Fruit fly (Drosophila melanogaster) whole organism, embryonic: ENCODE data around the gene CG15160.
A peak's percentile ranks its signal among the peaks of the same experiment; 100 is the strongest.

Experiments
- Ada2b ChIP-seq: fragments of 200-800 bp; sonication (Bioruptor generic); IDR thresholded peaks from 2 replicates; pipeline ENCODE4 v1.3.6; 2022; ENCODE audit warnings: missing biosample characterization, missing genetic modification characterization
- Antp ChIP-seq: fragments of 200-800 bp; sonication (Bioruptor generic); optimal IDR thresholded peaks from 3 replicates; lab custom pipeline; 2016; ENCODE audit warnings: missing biosample characterization, missing genetic modification characterization
- Blimp-1 ChIP-seq: fragments of 200-800 bp; sonication (Bioruptor generic); optimal IDR thresholded peaks from 3 replicates; lab custom pipeline; 2018; ENCODE audit warnings: missing biosample characterization, missing genetic modification characterization, mild to moderate bottlenecking, moderate library complexity, missing genetic modification reagents
- BtbVII ChIP-seq: fragments of 200-800 bp; sonication (Bioruptor generic); optimal IDR thresholded peaks from 3 replicates; lab custom pipeline; 2017; ENCODE audit warnings: missing biosample characterization, mild to moderate bottlenecking, missing genetic modification characterization
- CG10431 ChIP-seq: fragments of 200-800 bp; sonication (Bioruptor generic); optimal IDR thresholded peaks from 3 replicates; lab custom pipeline; 2018; ENCODE audit warnings: missing biosample characterization, mild to moderate bottlenecking, missing genetic modification characterization
- CG10565 ChIP-seq: fragments of 200-800 bp; sonication (Bioruptor generic); optimal IDR thresholded peaks from 3 replicates; lab custom pipeline; 2016; ENCODE audit warnings: missing biosample characterization, mild to moderate bottlenecking, missing genetic modification characterization
- CG10959 ChIP-seq: fragments of 200-800 bp; sonication (Bioruptor generic); IDR thresholded peaks from 2 replicates; pipeline ENCODE4 v1.3.6; 2022; ENCODE audit warnings: missing biosample characterization, missing genetic modification characterization
- CG11560 ChIP-seq: fragments of 200-800 bp; sonication (Bioruptor generic); IDR thresholded peaks from 3 replicates; pipeline ENCODE4 v1.3.6; 2022; ENCODE audit warnings: missing biosample characterization, missing genetic modification characterization
- CG11695 ChIP-seq: fragments of 200-800 bp; sonication (Bioruptor generic); IDR thresholded peaks from 3 replicates; pipeline ENCODE4 v1.3.6; 2022; ENCODE audit warnings: missing biosample characterization, missing genetic modification characterization
- CG12769 ChIP-seq: fragments of 200-800 bp; sonication (Bioruptor generic); optimal IDR thresholded peaks from 2 replicates; lab custom pipeline; 2019; ENCODE audit warnings: missing biosample characterization, mild to moderate bottlenecking, missing genetic modification characterization, moderate library complexity
- CG13894 ChIP-seq: fragments of 200-800 bp; sonication (Bioruptor generic); optimal IDR thresholded peaks from 3 replicates; lab custom pipeline; 2018; ENCODE audit warnings: missing biosample characterization, mild to moderate bottlenecking, missing genetic modification characterization, moderate library complexity
- CG31441 ChIP-seq: fragments of 200-800 bp; sonication (Bioruptor generic); IDR thresholded peaks from 2 replicates; pipeline ENCODE4 v1.3.6; 2022; ENCODE audit warnings: missing biosample characterization, missing genetic modification characterization
- CG3995 ChIP-seq: fragments of 200-800 bp; sonication (Bioruptor generic); optimal IDR thresholded peaks from 3 replicates; lab custom pipeline; 2016; ENCODE audit warnings: missing biosample characterization, missing genetic modification characterization
- CG43689 ChIP-seq: fragments of 200-800 bp; sonication (Bioruptor generic); IDR thresholded peaks from 2 replicates; pipeline ENCODE4 v1.3.6; 2022; ENCODE audit warnings: missing biosample characterization, missing genetic modification characterization
- CG6272 ChIP-seq: fragments of 200-800 bp; sonication (Bioruptor generic); IDR thresholded peaks from 2 replicates; pipeline ENCODE4 v1.3.6; 2022; ENCODE audit warnings: missing biosample characterization, missing genetic modification characterization
- CG9932 ChIP-seq: fragments of 200-800 bp; sonication (Bioruptor generic); IDR thresholded peaks from 2 replicates; pipeline ENCODE4 v1.3.6; 2022; ENCODE audit warnings: missing biosample characterization, missing genetic modification characterization
- Camta ChIP-seq: fragments of 200-800 bp; sonication (Bioruptor generic); optimal IDR thresholded peaks from 2 replicates; lab custom pipeline; 2016; ENCODE audit warnings: missing biosample characterization, missing genetic modification characterization
- E2f2 ChIP-seq: fragments of 200-800 bp; sonication (Bioruptor generic); IDR thresholded peaks from 2 replicates; pipeline ENCODE4 v1.3.6; 2022; ENCODE audit warnings: missing biosample characterization, missing genetic modification characterization
- HLH4C ChIP-seq: fragments of 200-800 bp; sonication (Bioruptor generic); IDR thresholded peaks from 3 replicates; pipeline ENCODE4 v1.3.6; 2022; ENCODE audit warnings: missing biosample characterization, missing genetic modification characterization; ENCODE audit not compliant: partially characterized antibody
- Hr78 ChIP-seq, 2 experiments: fragments of 200-800 bp in 1 of 2; fragments of >200 bp in 1 of 2; sonication (Bioruptor generic) in 1 of 2; optimal IDR thresholded peaks; 2 replicates each; lab custom pipeline; 2017 to 2019; ENCODE audit warnings: missing biosample characterization in 2 of 2, missing genetic modification characterization in 2 of 2, mild to moderate bottlenecking in 1 of 2, moderate library complexity in 1 of 2
- Kr ChIP-seq: fragments of 200-800 bp; sonication (Bioruptor generic); optimal IDR thresholded peaks from 2 replicates; lab custom pipeline; 2017; ENCODE audit warnings: missing biosample characterization, mild to moderate bottlenecking, missing genetic modification characterization
- Sin3A ChIP-seq: fragments of >200 bp; optimal IDR thresholded peaks from 2 replicates; lab custom pipeline; 2018
- Six4 ChIP-seq: fragments of 200-800 bp; sonication (Bioruptor generic); optimal IDR thresholded peaks from 2 replicates; lab custom pipeline; 2016; ENCODE audit warnings: missing biosample characterization, missing genetic modification characterization
- Sox100B ChIP-seq: fragments of 200-800 bp; sonication (Bioruptor generic); optimal IDR thresholded peaks from 3 replicates; lab custom pipeline; 2018; ENCODE audit warnings: missing biosample characterization, mild to moderate bottlenecking, missing genetic modification characterization
- Trl ChIP-seq, 3 experiments: fragments of >200 bp in 2 of 3; fragments of 200-800 bp in 1 of 3; sonication (Bioruptor generic) in 1 of 3; optimal IDR thresholded peaks; 2 replicates in 1 of 3; 3 replicates in 2 of 3; lab custom pipeline; 2016 to 2017; ENCODE audit warnings: missing biosample characterization in 1 of 3, missing genetic modification characterization in 1 of 3
- Usf ChIP-seq: fragments of 200-800 bp; sonication (Bioruptor generic); optimal IDR thresholded peaks from 2 replicates; lab custom pipeline; 2017; ENCODE audit warnings: missing genotype, missing biosample characterization, missing genetic modification characterization
- Xrp1 ChIP-seq: fragments of 200-800 bp; sonication (Bioruptor generic); IDR thresholded peaks from 2 replicates; pipeline ENCODE4 v1.3.6; 2022; ENCODE audit warnings: missing biosample characterization, missing genetic modification characterization
- aop ChIP-seq: fragments of 200-800 bp; sonication (Bioruptor generic); IDR thresholded peaks from 2 replicates; pipeline ENCODE4 v1.3.6; 2022; ENCODE audit warnings: missing biosample characterization, missing genetic modification characterization
- bigmax ChIP-seq: fragments of 200-800 bp; sonication (Bioruptor generic); optimal IDR thresholded peaks from 2 replicates; lab custom pipeline; 2018; ENCODE audit warnings: missing biosample characterization, mild to moderate bottlenecking, missing genetic modification characterization
- cad ChIP-seq: fragments of >200 bp; optimal IDR thresholded peaks from 2 replicates; lab custom pipeline; 2017; ENCODE audit warnings: missing biosample characterization, missing genetic modification characterization
- cas ChIP-seq: fragments of 200-800 bp; sonication (Bioruptor generic); IDR thresholded peaks from 2 replicates; pipeline ENCODE4 v1.3.6; 2022; ENCODE audit warnings: missing biosample characterization, missing genetic modification characterization
- cg ChIP-seq: fragments of 200-800 bp; sonication (Bioruptor generic); optimal IDR thresholded peaks from 3 replicates; lab custom pipeline; 2019; ENCODE audit warnings: missing biosample characterization, mild to moderate bottlenecking, missing genetic modification characterization, moderate library complexity
- chif ChIP-seq, 2 experiments: fragments of 200-800 bp; sonication (Bioruptor generic); optimal IDR thresholded peaks; 3 replicates each; lab custom pipeline; 2016; ENCODE audit warnings: missing biosample characterization in 2 of 2, missing genetic modification characterization in 2 of 2
- corto ChIP-seq: fragments of 200-800 bp; sonication (Bioruptor generic); optimal IDR thresholded peaks from 2 replicates; lab custom pipeline; 2016; ENCODE audit warnings: missing biosample characterization, mild to moderate bottlenecking, missing genetic modification characterization, moderate library complexity
- crol ChIP-seq: fragments of 200-800 bp; sonication (Bioruptor generic); IDR thresholded peaks from 2 replicates; pipeline ENCODE4 v1.3.6; 2022; ENCODE audit warnings: missing biosample characterization, missing genetic modification characterization
- danr ChIP-seq: fragments of 200-800 bp; sonication (Bioruptor generic); IDR thresholded peaks from 2 replicates; pipeline ENCODE4 v1.3.6; 2022; ENCODE audit warnings: missing biosample characterization, missing genetic modification characterization
- eve ChIP-seq, 2 experiments: fragments of >200 bp; optimal IDR thresholded peaks; 2 replicates each; lab custom pipeline; 2017; ENCODE audit warnings: missing biosample characterization in 2 of 2, missing genetic modification characterization in 2 of 2
- fd96Cb ChIP-seq: fragments of 200-800 bp; sonication (Bioruptor generic); optimal IDR thresholded peaks from 2 replicates; lab custom pipeline; 2018; ENCODE audit warnings: missing biosample characterization, mild to moderate bottlenecking, missing genetic modification characterization, moderate library complexity
- gcm ChIP-seq: fragments of 200-800 bp; sonication (Bioruptor generic); optimal IDR thresholded peaks from 2 replicates; lab custom pipeline; 2019; ENCODE audit warnings: missing biosample characterization, mild to moderate bottlenecking, missing genetic modification characterization, moderate library complexity
- gro ChIP-seq: fragments of 200-800 bp; sonication (Bioruptor generic); optimal IDR thresholded peaks from 2 replicates; lab custom pipeline; 2016; ENCODE audit warnings: missing biosample characterization, missing genetic modification characterization
- insv ChIP-seq, 2 experiments: fragments of 200-800 bp; sonication (Bioruptor generic); optimal IDR thresholded peaks; 3 replicates each; lab custom pipeline; 2016 to 2018; ENCODE audit warnings: missing biosample characterization in 2 of 2, missing genetic modification characterization in 2 of 2
- oc ChIP-seq: fragments of 200-800 bp; sonication (Bioruptor generic); optimal IDR thresholded peaks from 2 replicates; lab custom pipeline; 2018; ENCODE audit warnings: missing biosample characterization, mild to moderate bottlenecking, missing genetic modification characterization, moderate library complexity
- otp ChIP-seq: fragments of 200-800 bp; sonication (Bioruptor generic); IDR thresholded peaks from 3 replicates; pipeline ENCODE4, ENCODE4 v1.3.6; 2022; ENCODE audit warnings: missing biosample characterization, missing genetic modification characterization
- pros ChIP-seq: fragments of 200-800 bp; sonication (Bioruptor generic); optimal IDR thresholded peaks from 3 replicates; lab custom pipeline; 2019; ENCODE audit warnings: missing biosample characterization, mild to moderate bottlenecking, missing genetic modification characterization, moderate library complexity
- sqz ChIP-seq: fragments of 200-800 bp; sonication (Bioruptor generic); optimal IDR thresholded peaks from 3 replicates; lab custom pipeline; 2018; ENCODE audit warnings: missing biosample characterization, mild to moderate bottlenecking, missing genetic modification characterization
- sr ChIP-seq: fragments of 200-800 bp; sonication (Bioruptor generic); IDR thresholded peaks from 3 replicates; pipeline ENCODE4 v1.3.6; 2022; ENCODE audit warnings: missing biosample characterization, missing genetic modification characterization
- stc ChIP-seq: fragments of 200-800 bp; sonication (Bioruptor generic); IDR thresholded peaks from 2 replicates; pipeline ENCODE4 v1.3.6; 2022; ENCODE audit warnings: missing biosample characterization, missing genetic modification characterization
- tll ChIP-seq, 2 experiments: fragments of 200-800 bp in 1 of 2; fragments of >200 bp in 1 of 2; sonication (Bioruptor generic) in 1 of 2; optimal IDR thresholded peaks; 2 replicates each; lab custom pipeline; 2017 to 2019; ENCODE audit warnings: missing biosample characterization in 2 of 2, missing genetic modification characterization in 2 of 2, mild to moderate bottlenecking in 1 of 2, moderate library complexity in 1 of 2
- vvl ChIP-seq: fragments of 200-800 bp; sonication (Bioruptor generic); IDR thresholded peaks from 2 replicates; pipeline ENCODE4 v1.3.6; 2022; ENCODE audit warnings: missing biosample characterization, missing genetic modification characterization
- wor ChIP-seq: fragments of 200-800 bp; sonication (Bioruptor generic); IDR thresholded peaks from 2 replicates; pipeline ENCODE4 v1.3.6; 2022; ENCODE audit warnings: missing biosample characterization, missing genetic modification characterization

The CG15160 gene

DNA sequence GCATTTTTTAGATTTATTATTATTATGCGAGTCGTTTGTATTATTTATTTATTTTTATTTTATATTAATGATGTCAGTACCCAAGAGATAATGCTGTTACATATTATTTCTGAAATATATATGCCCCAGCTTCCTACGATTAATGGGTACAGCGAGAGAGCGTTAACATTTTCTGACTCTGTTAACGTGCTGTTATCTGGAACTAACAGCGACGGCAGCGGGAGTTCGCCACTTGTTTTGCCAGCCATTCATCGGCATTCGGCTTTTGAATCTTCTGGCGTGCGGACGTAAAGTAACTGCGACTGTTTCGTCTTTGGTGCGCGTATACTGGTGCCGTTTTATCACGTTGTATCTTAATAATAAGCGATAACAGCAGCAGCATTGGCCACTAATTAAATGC is 26.3 kb downstream of the CG15160 start, which contains the start of gene MESR3 (continued):
- TF ChIP-seq gro (GFP tag; lab: Kevin White, UChicago) (peak; percentile 61), cas (GFP tag; lab: Robert Waterston, UW) (peak; percentile 33; the same call in 1 of the 2 replicates), corto (no peak), CG6272 (GFP tag; lab: Robert Waterston, UW) (peak; percentile 23; the same call in 1 of the 2 replicates), wor (GFP tag; lab: Robert Waterston, UW) (no peak), Antp (GFP tag; lab: Kevin White, UChicago) (peak; percentile 19), Camta (GFP tag; lab: Kevin White, UChicago) (no peak)

DNA sequence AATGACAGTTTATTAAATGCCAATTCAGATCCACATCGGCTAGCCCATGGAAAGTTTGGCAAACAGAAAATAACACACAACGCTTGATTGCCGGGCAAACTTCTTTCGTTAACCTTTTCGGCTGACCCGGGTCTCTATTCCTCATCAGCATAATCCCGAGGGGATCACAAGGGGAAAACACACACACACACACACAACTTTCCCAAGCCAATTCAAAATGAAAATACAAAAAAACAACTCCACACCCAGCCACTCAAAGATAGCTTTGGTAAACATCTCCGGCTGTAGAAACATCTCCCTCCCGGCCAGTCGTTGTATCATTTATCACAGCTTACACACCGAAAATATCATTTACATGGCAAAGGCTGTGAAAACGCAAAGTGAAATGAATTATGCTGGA is 29.5 kb downstream of the CG15160 start:
- TF ChIP-seq Ada2b, result no peak
- peak; percentile 19 for TF ChIP-seq CG10431 (GFP tag; lab: Kevin White, UChicago)
- TF ChIP-seq gcm, result no peak
- TF ChIP-seq Kr, result no peak
- TF ChIP-seq fd96Cb (tag; lab: Kevin White, UChicago), result no peak
- no peak for TF ChIP-seq CG10565 (GFP tag; lab: Kevin White, UChicago)
- no peak for TF ChIP-seq sqz
- peak in 1 of 2 experiments; percentile 54 for TF ChIP-seq Hr78 (GFP tag; optimal IDR thresholded peaks at IDR 0.05; lab: Kevin White, UChicago)
- TF ChIP-seq CG9932 (GFP tag; lab: Robert Waterston, UW), result no peak
- no peak for TF ChIP-seq CG3995 (GFP tag; lab: Kevin White, UChicago)
- TF ChIP-seq Blimp-1 (GFP tag; lab: Kevin White, UChicago), result no peak
- no peak for TF ChIP-seq Usf (GFP tag; lab: Kevin White, UChicago)
- TF ChIP-seq E2f2 (GFP tag; lab: Robert Waterston, UW), result no peak
- no peak for TF ChIP-seq Sin3A (lab: Kevin White, UChicago)
- 0 out of 3 replicates have a peak, but pooled peaks have one; percentile 21 for TF ChIP-seq otp (GFP tag; lab: Robert Waterston, UW)
- no peak for TF ChIP-seq HLH4C (GFP tag; lab: Robert Waterston, UW)
- TF ChIP-seq danr (GFP tag; lab: Robert Waterston, UW), result no peak
- no peak for TF ChIP-seq stc (GFP tag; lab: Robert Waterston, UW)
- no peak for TF ChIP-seq CG11560
- no peak for TF ChIP-seq pros
- no peak for TF ChIP-seq sr (GFP tag; lab: Robert Waterston, UW)
- TF ChIP-seq CG31441 (GFP tag; lab: Robert Waterston, UW), result no peak
- TF ChIP-seq Six4 (GFP tag; lab: Kevin White, UChicago), result no peak
- no peak for TF ChIP-seq tll (GFP tag; optimal IDR thresholded peaks at IDR 0.05; lab: Kevin White, UChicago)
- TF ChIP-seq insv (GFP tag; optimal IDR thresholded peaks at IDR 0.05; lab: Kevin White, UChicago), result no peak
- TF ChIP-seq chif (GFP tag; optimal IDR thresholded peaks at IDR 0.05; lab: Kevin White, UChicago), result no peak
- peak; percentile 76 for TF ChIP-seq oc (tag; lab: Kevin White, UChicago)
- no peak for TF ChIP-seq BtbVII
- TF ChIP-seq wor (GFP tag; lab: Robert Waterston, UW), result no peak
- no peak for TF ChIP-seq CG43689 (GFP tag; lab: Robert Waterston, UW)
- no peak for TF ChIP-seq cad (GFP tag; lab: Kevin White, UChicago)
- no peak for TF ChIP-seq bigmax
- peak; percentile 0 for TF ChIP-seq CG13894 (tag; lab: Kevin White, UChicago)
- TF ChIP-seq CG10959 (GFP tag; lab: Robert Waterston, UW), result no peak
- TF ChIP-seq Xrp1, result 0 out of 2 replicates have a peak, but pooled peaks have one; percentile 11
- TF ChIP-seq CG12769 (tag; lab: Kevin White, UChicago), result no peak
- TF ChIP-seq CG11695, result no peak
- peak; percentile 19 for TF ChIP-seq cg (GFP tag; lab: Kevin White, UChicago)
- no peak for TF ChIP-seq aop (GFP tag; lab: Robert Waterston, UW)
- TF ChIP-seq vvl (GFP tag; lab: Robert Waterston, UW), result peak; percentile 56; the same call in 1 of the 2 replicates
- TF ChIP-seq eve (GFP tag; optimal IDR thresholded peaks at IDR 0.05; lab: Kevin White, UChicago), result no peak
- no peak for TF ChIP-seq Sox100B
- no peak for TF ChIP-seq Trl (optimal IDR thresholded peaks at IDR 0.05; lab: Kevin White, UChicago)
- TF ChIP-seq Trl (GFP tag; optimal IDR thresholded peaks at IDR 0.05; lab: Kevin White, UChicago), result no peak
- TF ChIP-seq crol, result no peak
